Fruit fly (Drosophila melanogaster) whole organism, embryonic: ENCODE measurements around the gene osp.

Source experiments
- Aef1 ChIP-seq: fragments of 200-800 bp; sonication (Bioruptor generic); IDR thresholded peaks from 3 replicates; pipeline ENCODE4 v1.3.6; 2022; ENCODE audit warnings: missing biosample characterization, missing genetic modification characterization
- Blimp-1 ChIP-seq: fragments of 200-800 bp; sonication (Bioruptor generic); optimal IDR thresholded peaks from 3 replicates; lab custom pipeline; 2018; ENCODE audit warnings: missing biosample characterization, missing genetic modification characterization, mild to moderate bottlenecking, moderate library complexity, missing genetic modification reagents
- BtbVII ChIP-seq: fragments of 200-800 bp; sonication (Bioruptor generic); optimal IDR thresholded peaks from 3 replicates; lab custom pipeline; 2017; ENCODE audit warnings: missing biosample characterization, mild to moderate bottlenecking, missing genetic modification characterization
- CG1024 ChIP-seq: fragments of 200-800 bp; sonication (Bioruptor generic); IDR thresholded peaks from 2 replicates; pipeline ENCODE4 v1.3.6; 2022; ENCODE audit warnings: missing biosample characterization, missing genetic modification characterization
- CG10979 ChIP-seq: fragments of 200-800 bp; sonication (Bioruptor generic); optimal IDR thresholded peaks from 2 replicates; lab custom pipeline; 2018; ENCODE audit warnings: missing biosample characterization, mild to moderate bottlenecking, missing genetic modification characterization, moderate library complexity
- CG11504 ChIP-seq: fragments of 200-800 bp; sonication (Bioruptor generic); optimal IDR thresholded peaks from 3 replicates; lab custom pipeline; 2019; ENCODE audit warnings: missing biosample characterization, mild to moderate bottlenecking, missing genetic modification characterization, moderate library complexity
- CG11723 ChIP-seq: fragments of 200-800 bp; sonication (Bioruptor generic); optimal IDR thresholded peaks from 2 replicates; lab custom pipeline; 2017; ENCODE audit warnings: missing biosample characterization, mild to moderate bottlenecking, missing genetic modification characterization
- CG14050 ChIP-seq: fragments of 200-800 bp; sonication (Bioruptor generic); IDR thresholded peaks from 3 replicates; pipeline ENCODE4 v1.3.6; 2022; ENCODE audit warnings: missing biosample characterization, missing genetic modification characterization
- CG15269 ChIP-seq: fragments of 200-800 bp; sonication (Bioruptor generic); optimal IDR thresholded peaks from 2 replicates; lab custom pipeline; 2018; ENCODE audit warnings: missing biosample characterization, mild to moderate bottlenecking, missing genetic modification characterization, moderate library complexity
- CG15696 ChIP-seq: fragments of 200-800 bp; sonication (Bioruptor generic); optimal IDR thresholded peaks from 2 replicates; lab custom pipeline; 2019; ENCODE audit warnings: missing biosample characterization, mild to moderate bottlenecking, missing genetic modification characterization, moderate library complexity
- CG17359 ChIP-seq: fragments of 200-800 bp; sonication (Bioruptor generic); optimal IDR thresholded peaks from 3 replicates; lab custom pipeline; 2018; ENCODE audit warnings: missing biosample characterization, mild to moderate bottlenecking, missing genetic modification characterization, moderate library complexity
- CG2199 ChIP-seq: fragments of 200-800 bp; sonication (Bioruptor generic); IDR thresholded peaks from 3 replicates; pipeline ENCODE4 v1.3.6; 2022; ENCODE audit warnings: missing biosample characterization, missing genetic modification characterization
- CG2678 ChIP-seq: fragments of 200-800 bp; sonication (Bioruptor generic); optimal IDR thresholded peaks from 3 replicates; lab custom pipeline; 2019; ENCODE audit warnings: missing biosample characterization, mild to moderate bottlenecking, missing genetic modification characterization, moderate library complexity
- CG2712 ChIP-seq: fragments of 200-800 bp; optimal IDR thresholded peaks from 3 replicates; lab custom pipeline; 2019; ENCODE audit warnings: missing biosample characterization, mild to moderate bottlenecking, missing genetic modification characterization, moderate library complexity
- CG33557 ChIP-seq: fragments of 200-800 bp; sonication (Bioruptor generic); optimal IDR thresholded peaks from 2 replicates; lab custom pipeline; 2019; ENCODE audit warnings: missing biosample characterization, mild to moderate bottlenecking, missing genetic modification characterization, moderate library complexity
- CG4282 ChIP-seq: fragments of 200-800 bp; sonication (Bioruptor generic); optimal IDR thresholded peaks from 2 replicates; lab custom pipeline; 2016; ENCODE audit warnings: missing biosample characterization, missing genetic modification characterization
- CG43689 ChIP-seq: fragments of 200-800 bp; sonication (Bioruptor generic); IDR thresholded peaks from 2 replicates; pipeline ENCODE4 v1.3.6; 2022; ENCODE audit warnings: missing biosample characterization, missing genetic modification characterization
- CG6175 ChIP-seq: fragments of 200-800 bp; sonication (Bioruptor generic); IDR thresholded peaks from 3 replicates; pipeline ENCODE4 v1.3.6; 2022; ENCODE audit warnings: missing biosample characterization, missing genetic modification characterization
- CG6254 ChIP-seq: fragments of 200-800 bp; sonication (Bioruptor generic); optimal IDR thresholded peaks from 3 replicates; lab custom pipeline; 2017; ENCODE audit warnings: mild to moderate bottlenecking, missing biosample characterization, missing genetic modification reagents, missing genetic modification characterization
- CG8388 ChIP-seq: fragments of 200-800 bp; sonication (Bioruptor generic); optimal IDR thresholded peaks from 2 replicates; lab custom pipeline; 2019; ENCODE audit warnings: missing biosample characterization, mild to moderate bottlenecking, missing genetic modification characterization, moderate library complexity
- Hr3 ChIP-seq: fragments of 200-800 bp; sonication (Bioruptor generic); optimal IDR thresholded peaks from 3 replicates; lab custom pipeline; 2016; ENCODE audit warnings: missing biosample characterization, missing genetic modification characterization
- Lim3 ChIP-seq: fragments of 200-800 bp; sonication (Bioruptor generic); IDR thresholded peaks from 2 replicates; pipeline ENCODE4 v1.3.6; 2022; ENCODE audit warnings: missing biosample characterization, missing genetic modification characterization
- Pdp1 ChIP-seq, 2 experiments: fragments of 200-800 bp; sonication (Bioruptor generic); optimal IDR thresholded peaks; 3 replicates each; lab custom pipeline; 2016; ENCODE audit warnings: missing biosample characterization in 2 of 2, missing genetic modification characterization in 2 of 2, mild to moderate bottlenecking in 1 of 2, moderate library complexity in 1 of 2
- Sry-β ChIP-seq: fragments of 200-800 bp; sonication (Bioruptor generic); optimal IDR thresholded peaks from 2 replicates; lab custom pipeline; 2018; ENCODE audit warnings: missing biosample characterization, mild to moderate bottlenecking, missing genetic modification characterization, moderate library complexity
- Ssrp ChIP-seq: fragments of 200-800 bp; sonication (Bioruptor generic); optimal IDR thresholded peaks from 2 replicates; lab custom pipeline; 2018; ENCODE audit warnings: missing biosample characterization, mild to moderate bottlenecking, missing genetic modification characterization, moderate library complexity
- abd-A ChIP-seq: fragments of 200-800 bp; sonication (Bioruptor generic); optimal IDR thresholded peaks from 3 replicates; lab custom pipeline; 2019; ENCODE audit warnings: missing biosample characterization, mild to moderate bottlenecking, missing genetic modification characterization, moderate library complexity
- ac ChIP-seq: fragments of 200-800 bp; sonication (Bioruptor generic); optimal IDR thresholded peaks from 3 replicates; lab custom pipeline; 2017; ENCODE audit warnings: missing biosample characterization, mild to moderate bottlenecking, missing genetic modification characterization
- ap ChIP-seq: fragments of 200-800 bp; sonication (Bioruptor generic); IDR thresholded peaks from 2 replicates; pipeline ENCODE4 v1.3.6; 2022; ENCODE audit warnings: missing biosample characterization, missing genetic modification characterization
- az2 ChIP-seq: fragments of 200-800 bp; sonication (Bioruptor generic); optimal IDR thresholded peaks from 3 replicates; lab custom pipeline; 2016; ENCODE audit warnings: missing biosample characterization, missing genetic modification characterization
- bsh ChIP-seq, 2 experiments: fragments of 200-800 bp; sonication (Bioruptor generic); optimal IDR thresholded peaks; 2 replicates each; lab custom pipeline; 2017 to 2018; ENCODE audit warnings: mild to moderate bottlenecking in 2 of 2, missing biosample characterization in 2 of 2, missing genetic modification characterization in 2 of 2, moderate library complexity in 1 of 2
- ci ChIP-seq: fragments of 200-800 bp; sonication (Bioruptor generic); IDR thresholded peaks from 3 replicates; pipeline ENCODE4 v1.3.6; 2022; ENCODE audit warnings: missing biosample characterization, missing genetic modification characterization
- dmrt99B ChIP-seq: fragments of 200-800 bp; sonication (Bioruptor generic); optimal IDR thresholded peaks from 2 replicates; lab custom pipeline; 2018; ENCODE audit warnings: missing biosample characterization, mild to moderate bottlenecking, missing genetic modification characterization, moderate library complexity
- dysf ChIP-seq: fragments of 200-800 bp; sonication (Bioruptor generic); IDR thresholded peaks from 3 replicates; pipeline ENCODE4 v1.3.6; 2022; ENCODE audit warnings: missing biosample characterization, missing genetic modification characterization
- ewg ChIP-seq: fragments of 200-800 bp; sonication (Bioruptor generic); optimal IDR thresholded peaks from 3 replicates; lab custom pipeline; 2017; ENCODE audit warnings: mild to moderate bottlenecking, missing biosample characterization, missing genetic modification reagents, missing genetic modification characterization
- gem ChIP-seq: fragments of 200-800 bp; sonication (Bioruptor generic); optimal IDR thresholded peaks from 2 replicates; lab custom pipeline; 2019; ENCODE audit warnings: missing biosample characterization, mild to moderate bottlenecking, missing genetic modification characterization, moderate library complexity
- hbn ChIP-seq: fragments of 200-800 bp; sonication (Bioruptor generic); IDR thresholded peaks from 2 replicates; pipeline ENCODE4 v1.3.6; 2022; ENCODE audit warnings: missing biosample characterization, missing genetic modification characterization; ENCODE audit not compliant: partially characterized antibody
- kni ChIP-seq: fragments of 200-800 bp; sonication (Bioruptor generic); optimal IDR thresholded peaks from 3 replicates; lab custom pipeline; 2017; ENCODE audit warnings: mild to moderate bottlenecking, missing biosample characterization, missing genetic modification reagents, missing genetic modification characterization
- mam ChIP-seq: fragments of 200-800 bp; sonication (Bioruptor generic); optimal IDR thresholded peaks from 3 replicates; lab custom pipeline; 2016; ENCODE audit warnings: missing biosample characterization, missing genetic modification characterization
- otp ChIP-seq: fragments of 200-800 bp; sonication (Bioruptor generic); IDR thresholded peaks from 3 replicates; pipeline ENCODE4, ENCODE4 v1.3.6; 2022; ENCODE audit warnings: missing biosample characterization, missing genetic modification characterization
- phol ChIP-seq: fragments of 200-800 bp; sonication (Bioruptor generic); optimal IDR thresholded peaks from 3 replicates; lab custom pipeline; 2018; ENCODE audit warnings: missing biosample characterization, mild to moderate bottlenecking, missing genetic modification characterization, moderate library complexity
- prd ChIP-seq, 3 experiments: fragments of >200 bp in 2 of 3; fragments of 200-800 bp in 1 of 3; sonication (Bioruptor generic) in 1 of 3; optimal IDR thresholded peaks in 2 of 3; IDR thresholded peaks in 1 of 3; 2 replicates in 2 of 3; 3 replicates in 1 of 3; pipeline versions ENCODE4 v1.3.6 to Lab custom; 2017 to 2022; ENCODE audit warnings: missing biosample characterization in 1 of 3, missing genetic modification characterization in 1 of 3
- sd ChIP-seq: fragments of 200-800 bp; sonication (Bioruptor generic); optimal IDR thresholded peaks from 3 replicates; lab custom pipeline; 2018; ENCODE audit warnings: missing biosample characterization, mild to moderate bottlenecking, missing genetic modification characterization, moderate library complexity
- sim ChIP-seq: fragments of 200-800 bp; sonication (Bioruptor generic); IDR thresholded peaks from 2 replicates; pipeline ENCODE4 v1.3.6; 2022; ENCODE audit warnings: missing biosample characterization, missing genetic modification characterization
- sisA ChIP-seq: fragments of 200-800 bp; sonication (Bioruptor generic); IDR thresholded peaks from 2 replicates; pipeline ENCODE4 v1.3.6; 2022; ENCODE audit warnings: missing biosample characterization, missing genetic modification characterization
- sr ChIP-seq: fragments of 200-800 bp; sonication (Bioruptor generic); IDR thresholded peaks from 3 replicates; pipeline ENCODE4 v1.3.6; 2022; ENCODE audit warnings: missing biosample characterization, missing genetic modification characterization
- twi ChIP-seq: fragments of 200-800 bp; optimal IDR thresholded peaks from 2 replicates; lab custom pipeline; 2019; ENCODE audit warnings: missing biosample characterization, mild to moderate bottlenecking, missing genetic modification characterization, moderate library complexity
- unpg ChIP-seq: fragments of 200-800 bp; sonication (Bioruptor generic); optimal IDR thresholded peaks from 3 replicates; lab custom pipeline; 2018; ENCODE audit warnings: missing biosample characterization, mild to moderate bottlenecking, missing genetic modification characterization, moderate library complexity

Gene osp

dm6 chr2L:14651685-14652536 lies 37.2 kb downstream of the osp start (continued):
- TF ChIP-seq CG1024 (GFP tag; lab: Robert Waterston, UW) (0 out of 2 replicates have a peak, but pooled peaks have one; percentile 24), sim (GFP tag; lab: Robert Waterston, UW) (0 out of 2 replicates have a peak, but pooled peaks have one; percentile 20), dysf (GFP tag; lab: Robert Waterston, UW) (no peak), otp (GFP tag; lab: Robert Waterston, UW) (peak; percentile 27; the same call in 1 of the 3 replicates), sisA (GFP tag; lab: Robert Waterston, UW) (peak; percentile 20; the same call in 1 of the 2 replicates), Sry-β (GFP tag; lab: Kevin White, UChicago) (no peak), CG15269 (tag; lab: Kevin White, UChicago) (no peak), CG33557 (GFP tag; lab: Kevin White, UChicago) (no peak), prd (optimal IDR thresholded peaks at IDR 0.05; lab: Kevin White, UChicago) (no peak), prd (GFP tag; IDR thresholded peaks at IDR 0.05; lab: Robert Waterston, UW) (peak; percentile 22; the same call in 1 of the 3 replicates), hbn (no peak), CG2678 (peak; percentile 5), Lim3 (no peak), Blimp-1 (peak; percentile 98), Aef1 (no peak), phol (peak; percentile 37), CG15696 (tag; lab: Kevin White, UChicago) (no peak), CG2712 (tag; lab: Kevin White, UChicago) (peak; percentile 25), mam (GFP tag; lab: Kevin White, UChicago) (no peak), ewg (GFP tag; lab: Kevin White, UChicago) (peak; percentile 2), CG14050 (GFP tag; lab: Robert Waterston, UW) (no peak), kni (peak; percentile 29), Hr3 (GFP tag; lab: Kevin White, UChicago) (no peak), ac (GFP tag; lab: Kevin White, UChicago) (no peak), ci (GFP tag; lab: Robert Waterston, UW) (peak; percentile 56; the same call in 1 of the 3 replicates), CG6175 (GFP tag; lab: Robert Waterston, UW) (no peak), twi (tag; lab: Kevin White, UChicago) (peak; percentile 61), dmrt99B (tag; lab: Kevin White, UChicago) (peak; percentile 39), CG6254 (GFP tag; lab: Kevin White, UChicago) (peak; percentile 6), sr (GFP tag; lab: Robert Waterston, UW) (no peak), gem (tag; lab: Kevin White, UChicago) (peak; percentile 26), az2 (GFP tag; lab: Kevin White, UChicago) (peak; percentile 5), CG2199 (peak; percentile 77; the same call in 2 of the 3 replicates), Ssrp (tag; lab: Kevin White, UChicago) (peak; percentile 22), unpg (GFP tag; lab: Kevin White, UChicago) (peak; percentile 8), CG10979 (tag; lab: Kevin White, UChicago) (peak; percentile 10), BtbVII (GFP tag; lab: Kevin White, UChicago) (no peak), CG17359 (tag; lab: Kevin White, UChicago) (peak; percentile 36), sd (tag; lab: Kevin White, UChicago) (peak; percentile 49), CG8388 (peak; percentile 28), ap (no peak), abd-A (tag; lab: Kevin White, UChicago) (no peak), Pdp1 (GFP tag; optimal IDR thresholded peaks at IDR 0.05; lab: Kevin White, UChicago) (peak in 1 of 2 experiments; percentile 66), CG11504 (tag; lab: Kevin White, UChicago) (peak; percentile 50), bsh (GFP tag; optimal IDR thresholded peaks at IDR 0.05; lab: Kevin White, UChicago) (peak in 1 of 2 experiments; percentile 27), CG43689 (GFP tag; lab: Robert Waterston, UW) (no peak), CG11723 (GFP tag; lab: Kevin White, UChicago) (no peak), CG4282 (GFP tag; lab: Kevin White, UChicago) (no peak)
